Fruit fly (Drosophila melanogaster) whole organism, embryonic: ENCODE measurements around the gene org-1.

Experiments used
- Blimp-1 ChIP-seq: fragments of 200-800 bp; sonication (Bioruptor generic); optimal IDR thresholded peaks from 3 replicates; lab custom pipeline; 2018; ENCODE audit warnings: missing biosample characterization, missing genetic modification characterization, mild to moderate bottlenecking, moderate library complexity, missing genetic modification reagents
- Bteb2 ChIP-seq: fragments of 200-800 bp; sonication (Bioruptor generic); optimal IDR thresholded peaks from 2 replicates; lab custom pipeline; 2016; ENCODE audit warnings: missing biosample characterization, missing genetic modification characterization
- CG10147 ChIP-seq: fragments of 200-800 bp; sonication (Bioruptor generic); optimal IDR thresholded peaks from 2 replicates; lab custom pipeline; 2019; ENCODE audit warnings: missing biosample characterization, mild to moderate bottlenecking, missing genetic modification characterization, moderate library complexity
- CG10366 ChIP-seq: fragments of 200-800 bp; sonication (Bioruptor generic); IDR thresholded peaks from 2 replicates; pipeline ENCODE4 v1.3.6; 2022; ENCODE audit warnings: missing biosample characterization, missing genetic modification characterization
- CG10431 ChIP-seq: fragments of 200-800 bp; sonication (Bioruptor generic); optimal IDR thresholded peaks from 3 replicates; lab custom pipeline; 2018; ENCODE audit warnings: missing biosample characterization, mild to moderate bottlenecking, missing genetic modification characterization
- CG11695 ChIP-seq: fragments of 200-800 bp; sonication (Bioruptor generic); IDR thresholded peaks from 3 replicates; pipeline ENCODE4 v1.3.6; 2022; ENCODE audit warnings: missing biosample characterization, missing genetic modification characterization
- CG1233 ChIP-seq: fragments of 200-800 bp; sonication (Bioruptor generic); optimal IDR thresholded peaks from 4 replicates; lab custom pipeline; 2018; ENCODE audit warnings: missing biosample characterization, mild to moderate bottlenecking, missing genetic modification characterization
- CG13296 ChIP-seq: fragments of 200-800 bp; sonication (Bioruptor generic); optimal IDR thresholded peaks from 3 replicates; lab custom pipeline; 2018; ENCODE audit warnings: missing biosample characterization, mild to moderate bottlenecking, missing genetic modification characterization
- CG14014 ChIP-seq: fragments of 200-800 bp; sonication (Bioruptor generic); IDR thresholded peaks from 2 replicates; pipeline ENCODE4 v1.3.6; 2022; ENCODE audit warnings: missing biosample characterization, missing genetic modification characterization
- CG14965 ChIP-seq: fragments of 200-800 bp; sonication (Bioruptor generic); optimal IDR thresholded peaks from 2 replicates; lab custom pipeline; 2016; ENCODE audit warnings: missing biosample characterization, missing genetic modification characterization, borderline replicate concordance
- CG15514 ChIP-seq: fragments of 200-800 bp; sonication (Bioruptor generic); optimal IDR thresholded peaks from 3 replicates; lab custom pipeline; 2017; ENCODE audit warnings: missing biosample characterization, missing genetic modification characterization, mild to moderate bottlenecking, moderate library complexity, missing genetic modification reagents
- CG18619 ChIP-seq: fragments of 200-800 bp; sonication (Bioruptor generic); optimal IDR thresholded peaks from 3 replicates; lab custom pipeline; 2017; ENCODE audit warnings: missing biosample characterization, mild to moderate bottlenecking, missing genetic modification characterization
- CG34422 ChIP-seq: fragments of 200-800 bp; sonication (Bioruptor generic); IDR thresholded peaks from 3 replicates; pipeline ENCODE4 v1.3.6; 2022; ENCODE audit warnings: missing biosample characterization, missing genetic modification characterization
- CG7357 ChIP-seq: fragments of 200-800 bp; sonication (Bioruptor generic); IDR thresholded peaks from 3 replicates; pipeline ENCODE4 v1.3.6; 2022; ENCODE audit warnings: missing biosample characterization, missing genetic modification characterization
- CG7372 ChIP-seq: fragments of 200-800 bp; sonication (Bioruptor generic); IDR thresholded peaks from 2 replicates; pipeline ENCODE4 v1.3.6; 2022; ENCODE audit warnings: missing biosample characterization, missing genetic modification characterization
- CG9817 ChIP-seq: fragments of 200-800 bp; sonication (Bioruptor generic); optimal IDR thresholded peaks from 2 replicates; lab custom pipeline; 2018; ENCODE audit warnings: missing biosample characterization, mild to moderate bottlenecking, missing genetic modification characterization, moderate library complexity
- CHES-1-like ChIP-seq: fragments of 200-800 bp; sonication (Bioruptor generic); optimal IDR thresholded peaks from 2 replicates; lab custom pipeline; 2016; ENCODE audit warnings: missing biosample characterization, missing genetic modification characterization
- Camta ChIP-seq: fragments of 200-800 bp; sonication (Bioruptor generic); optimal IDR thresholded peaks from 2 replicates; lab custom pipeline; 2016; ENCODE audit warnings: missing biosample characterization, missing genetic modification characterization
- Chrac-16 ChIP-seq: fragments of 200-800 bp; sonication (Bioruptor generic); optimal IDR thresholded peaks from 3 replicates; lab custom pipeline; 2016; ENCODE audit warnings: missing biosample characterization, missing genetic modification characterization
- D19A ChIP-seq: fragments of 200-800 bp; optimal IDR thresholded peaks from 3 replicates; lab custom pipeline; 2019; ENCODE audit warnings: missing biosample characterization, mild to moderate bottlenecking, missing genetic modification characterization, moderate library complexity
- Dbx ChIP-seq: fragments of 200-800 bp; sonication (Bioruptor generic); IDR thresholded peaks from 3 replicates; pipeline ENCODE4 v1.3.6; 2022; ENCODE audit warnings: missing biosample characterization, missing genetic modification characterization
- E2f2 ChIP-seq: fragments of 200-800 bp; sonication (Bioruptor generic); IDR thresholded peaks from 2 replicates; pipeline ENCODE4 v1.3.6; 2022; ENCODE audit warnings: missing biosample characterization, missing genetic modification characterization
- Hey ChIP-seq: fragments of 200-800 bp; sonication (Bioruptor generic); optimal IDR thresholded peaks from 3 replicates; lab custom pipeline; 2018; ENCODE audit warnings: missing biosample characterization, mild to moderate bottlenecking, missing genetic modification characterization
- MBD-R2 ChIP-seq: fragments of 200-800 bp; sonication (Bioruptor generic); IDR thresholded peaks from 2 replicates; pipeline ENCODE4 v1.3.6; 2022; ENCODE audit warnings: missing biosample characterization, missing genetic modification characterization
- MESR4 ChIP-seq: fragments of 200-800 bp; sonication (Bioruptor generic); optimal IDR thresholded peaks from 2 replicates; lab custom pipeline; 2018; ENCODE audit warnings: missing biosample characterization, mild to moderate bottlenecking, missing genetic modification characterization, moderate library complexity
- Med ChIP-seq: fragments of 200-800 bp; sonication (Bioruptor generic); peaks from one replicate; lab custom pipeline; 2016; ENCODE audit warnings: missing biosample characterization, missing genetic modification characterization, mild to moderate bottlenecking, inconsistent platforms, moderate library complexity
- NK7.1 ChIP-seq: fragments of 200-800 bp; sonication (Bioruptor generic); optimal IDR thresholded peaks from 3 replicates; lab custom pipeline; 2016; ENCODE audit warnings: missing biosample characterization, missing genetic modification characterization
- Optix ChIP-seq: fragments of 200-800 bp; sonication (Bioruptor generic); IDR thresholded peaks from 3 replicates; pipeline ENCODE4 v1.3.6; 2022; ENCODE audit warnings: missing biosample characterization, missing genetic modification characterization
- Sox100B ChIP-seq: fragments of 200-800 bp; sonication (Bioruptor generic); optimal IDR thresholded peaks from 3 replicates; lab custom pipeline; 2018; ENCODE audit warnings: missing biosample characterization, mild to moderate bottlenecking, missing genetic modification characterization
- Xrp1 ChIP-seq: fragments of 200-800 bp; sonication (Bioruptor generic); IDR thresholded peaks from 2 replicates; pipeline ENCODE4 v1.3.6; 2022; ENCODE audit warnings: missing biosample characterization, missing genetic modification characterization
- abd-A ChIP-seq: fragments of 200-800 bp; sonication (Bioruptor generic); optimal IDR thresholded peaks from 3 replicates; lab custom pipeline; 2019; ENCODE audit warnings: missing biosample characterization, mild to moderate bottlenecking, missing genetic modification characterization, moderate library complexity
- ase ChIP-seq: fragments of 200-800 bp; sonication (Bioruptor generic); IDR thresholded peaks from 3 replicates; pipeline ENCODE4 v1.3.6; 2022; ENCODE audit warnings: missing biosample characterization, missing genetic modification characterization
- bab2 ChIP-seq: fragments of 200-800 bp; sonication (Bioruptor generic); optimal IDR thresholded peaks from 2 replicates; lab custom pipeline; 2016; ENCODE audit warnings: missing biosample characterization, missing genetic modification characterization
- caup ChIP-seq: fragments of 200-800 bp; sonication (Bioruptor generic); optimal IDR thresholded peaks from 3 replicates; lab custom pipeline; 2017; ENCODE audit warnings: missing biosample characterization, mild to moderate bottlenecking, missing genetic modification characterization, moderate library complexity; ENCODE audit not compliant: severe bottlenecking
- chinmo ChIP-seq: fragments of 200-800 bp; sonication (Bioruptor generic); IDR thresholded peaks from 4 replicates; pipeline ENCODE4 v1.3.6; 2022; ENCODE audit warnings: missing biosample characterization, missing genetic modification characterization; ENCODE audit not compliant: partially characterized antibody
- dm ChIP-seq: fragments of 200-800 bp; sonication (Bioruptor generic); optimal IDR thresholded peaks from 3 replicates; lab custom pipeline; 2016; ENCODE audit warnings: missing biosample characterization, missing genetic modification characterization
- ems ChIP-seq: fragments of 200-800 bp; sonication (Bioruptor generic); optimal IDR thresholded peaks from 3 replicates; lab custom pipeline; 2016; ENCODE audit warnings: missing biosample characterization, missing genetic modification characterization
- ewg ChIP-seq: fragments of 200-800 bp; sonication (Bioruptor generic); optimal IDR thresholded peaks from 3 replicates; lab custom pipeline; 2017; ENCODE audit warnings: mild to moderate bottlenecking, missing biosample characterization, missing genetic modification reagents, missing genetic modification characterization
- gcm ChIP-seq: fragments of 200-800 bp; sonication (Bioruptor generic); optimal IDR thresholded peaks from 2 replicates; lab custom pipeline; 2019; ENCODE audit warnings: missing biosample characterization, mild to moderate bottlenecking, missing genetic modification characterization, moderate library complexity
- ham ChIP-seq: fragments of 200-800 bp; sonication (Bioruptor generic); IDR thresholded peaks from 2 replicates; pipeline ENCODE4 v1.3.6; 2022; ENCODE audit warnings: missing biosample characterization, missing genetic modification characterization
- inv ChIP-seq: fragments of 200-800 bp; sonication (Bioruptor generic); IDR thresholded peaks from 2 replicates; pipeline ENCODE4 v1.3.6; 2022; ENCODE audit warnings: missing biosample characterization, missing genetic modification characterization; ENCODE audit not compliant: partially characterized antibody
- kay ChIP-seq: fragments of 200-800 bp; sonication (Bioruptor generic); optimal IDR thresholded peaks from 2 replicates; lab custom pipeline; 2016; ENCODE audit warnings: missing biosample characterization, missing genetic modification characterization
- ken ChIP-seq: fragments of 200-800 bp; sonication (Bioruptor generic); IDR thresholded peaks from 3 replicates; pipeline ENCODE4 v1.3.6; 2022; ENCODE audit warnings: missing biosample characterization, missing genetic modification characterization
- phol ChIP-seq: fragments of 200-800 bp; sonication (Bioruptor generic); optimal IDR thresholded peaks from 3 replicates; lab custom pipeline; 2018; ENCODE audit warnings: missing biosample characterization, mild to moderate bottlenecking, missing genetic modification characterization, moderate library complexity
- pros ChIP-seq: fragments of 200-800 bp; sonication (Bioruptor generic); optimal IDR thresholded peaks from 3 replicates; lab custom pipeline; 2019; ENCODE audit warnings: missing biosample characterization, mild to moderate bottlenecking, missing genetic modification characterization, moderate library complexity
- pzg ChIP-seq: fragments of 200-800 bp; sonication (Bioruptor generic); optimal IDR thresholded peaks from 3 replicates; lab custom pipeline; 2018; ENCODE audit warnings: missing biosample characterization, mild to moderate bottlenecking, missing genetic modification characterization, moderate library complexity
- scrt ChIP-seq: fragments of 200-800 bp; sonication (Bioruptor generic); optimal IDR thresholded peaks from 2 replicates; lab custom pipeline; 2018; ENCODE audit warnings: missing biosample characterization, mild to moderate bottlenecking, missing genetic modification characterization, moderate library complexity
- sd ChIP-seq: fragments of 200-800 bp; sonication (Bioruptor generic); optimal IDR thresholded peaks from 3 replicates; lab custom pipeline; 2018; ENCODE audit warnings: missing biosample characterization, mild to moderate bottlenecking, missing genetic modification characterization, moderate library complexity
- wdn ChIP-seq: fragments of 200-800 bp; sonication (Bioruptor generic); IDR thresholded peaks from 2 replicates; pipeline ENCODE4 v1.3.6; 2022; ENCODE audit warnings: missing biosample characterization, missing genetic modification characterization
- wek ChIP-seq: fragments of 200-800 bp; sonication (Bioruptor generic); optimal IDR thresholded peaks from 3 replicates; lab custom pipeline; 2018; ENCODE audit warnings: missing biosample characterization, mild to moderate bottlenecking, missing genetic modification characterization, moderate library complexity

Gene org-1

dm6 chrX:8409793-8410192 lies 45.1 kb downstream of the org-1 start (continued):
- TF ChIP-seq CG34422 (peak; percentile 78; the same call in 1 of the 3 replicates), dm (GFP tag; lab: Kevin White, UChicago) (no peak), pzg (GFP tag; lab: Kevin White, UChicago) (peak; percentile 15), Blimp-1 (GFP tag; lab: Kevin White, UChicago) (no peak), ase (GFP tag; lab: Robert Waterston, UW) (peak; percentile 68; the same call in 2 of the 3 replicates), Optix (GFP tag; lab: Robert Waterston, UW) (peak; percentile 77; the same call in 2 of the 3 replicates), scrt (peak; percentile 73), CG10366 (GFP tag; lab: Robert Waterston, UW) (peak; percentile 29; the same call in 1 of the 2 replicates), D19A (peak; percentile 11), abd-A (tag; lab: Kevin White, UChicago) (peak; percentile 82), pros (peak; percentile 61), CG10147 (GFP tag; lab: Kevin White, UChicago) (peak; percentile 92), CG10431 (GFP tag; lab: Kevin White, UChicago) (peak; percentile 63), CG11695 (GFP tag; lab: Robert Waterston, UW) (peak; percentile 65; the same call in 2 of the 3 replicates), sd (tag; lab: Kevin White, UChicago) (peak; percentile 24), caup (peak; percentile 72), ham (GFP tag; lab: Robert Waterston, UW) (peak; percentile 42; the same call in 1 of the 2 replicates), CHES-1-like (GFP tag; lab: Kevin White, UChicago) (no peak), Xrp1 (GFP tag; lab: Robert Waterston, UW) (peak; percentile 74), wdn (GFP tag; lab: Robert Waterston, UW) (peak; percentile 84), MESR4 (GFP tag; lab: Kevin White, UChicago) (peak; percentile 8), CG7372 (peak; percentile 70; the same call in 1 of the 2 replicates), CG1233 (GFP tag; lab: Kevin White, UChicago) (no peak), CG15514 (peak; percentile 72), Chrac-16 (no peak), Bteb2 (GFP tag; lab: Kevin White, UChicago) (peak; percentile 5), E2f2 (peak; percentile 47), ewg (peak; percentile 78), CG9817 (no peak), gcm (GFP tag; lab: Kevin White, UChicago) (peak; percentile 17), CG14014 (GFP tag; lab: Robert Waterston, UW) (peak; percentile 88; the same call in 1 of the 2 replicates), NK7.1 (GFP tag; lab: Kevin White, UChicago) (no peak), Camta (GFP tag; lab: Kevin White, UChicago) (no peak), CG18619 (GFP tag; lab: Kevin White, UChicago) (peak; percentile 6), CG14965 (GFP tag; lab: Kevin White, UChicago) (no peak), phol (tag; lab: Kevin White, UChicago) (no peak), kay (GFP tag; lab: Kevin White, UChicago) (no peak), Med (GFP tag; lab: Kevin White, UChicago) (peak; percentile 90), ems (no peak), inv (GFP tag; lab: Robert Waterston, UW) (no peak), Dbx (peak; percentile 91), CG13296 (GFP tag; lab: Kevin White, UChicago) (peak; percentile 86), Hey (tag; lab: Kevin White, UChicago) (peak; percentile 76), ken (GFP tag; lab: Robert Waterston, UW) (0 out of 3 replicates have a peak, but pooled peaks have one; percentile 46), bab2 (GFP tag; lab: Kevin White, UChicago) (no peak), CG7357 (GFP tag; lab: Robert Waterston, UW) (no peak), MBD-R2 (GFP tag; lab: Robert Waterston, UW) (peak; percentile 57), chinmo (GFP tag; lab: Robert Waterston, UW) (peak; percentile 86), wek (GFP tag; lab: Kevin White, UChicago) (peak; percentile 61), Sox100B (GFP tag; lab: Kevin White, UChicago) (no peak)
